Worm (Caenorhabditis elegans) whole organism, young adult: Measurements from ENCODE around the gene ttll-15.

Source experiments
- hmg-20 ChIP-seq: fragments of 200-800 bp; sonication (Bioruptor generic); IDR thresholded peaks from 2 replicates; pipeline ENCODE4 v1.3.6; 2022; ENCODE audit warnings: missing genetic modification reagents, missing genetic modification characterization, missing compliant biosample characterization
- hsf-1 ChIP-seq: fragments of 200-800 bp; sonication (Bioruptor generic); IDR thresholded peaks from 2 replicates; pipeline ENCODE4 v1.3.6; 2022; ENCODE audit warnings: missing genetic modification reagents, missing genetic modification characterization, missing compliant biosample characterization
- nhr-80 ChIP-seq: sonication (generic microtip); optimal IDR thresholded peaks from 2 replicates; lab custom pipeline; 2016; ENCODE audit warnings: missing genetic modification characterization, missing compliant biosample characterization
- pha-4 ChIP-seq: fragments of 150-350 bp; sonication (generic microtip); optimal IDR thresholded peaks from 2 replicates; lab custom pipeline; 2014; ENCODE audit warnings: missing biosample characterization, missing genetic modification reagents, missing genetic modification characterization
- snpc-1.3 ChIP-seq: sonication (generic microtip); optimal IDR thresholded peaks from 2 replicates; lab custom pipeline; 2017; ENCODE audit warnings: missing genetic modification characterization, mild to moderate bottlenecking, missing compliant biosample characterization, antibody characterized with exemption, moderate library complexity, missing genotype, missing genetic modification reagents; ENCODE audit not compliant: insufficient read depth

- TF ChIP-seq hsf-1 (GFP tag; lab: Robert Waterston, UW) (no peak), nhr-80 (no peak), snpc-1.3 (tag; lab: Kevin White, UChicago) (no peak), pha-4 (tag; lab: Kevin White, UChicago) (no peak), hmg-20 (no peak)
These were observed 29.1 kb downstream of the ttll-15 start for ce11 chrV:10387412-10387811.
